Fruit fly (Drosophila melanogaster): ENCODE results near the gene CG31797.

- TF ChIP-seq CG8301 (tag; optimal IDR thresholded peaks at IDR 0.05) (no peak), CG34367 (tag; optimal IDR thresholded peaks at IDR 0.05) (no peak), CG32121 (GFP tag; IDR thresholded peaks at IDR 0.05) (no peak), EcR (GFP tag; optimal IDR thresholded peaks at IDR 0.05) (no peak), D1 (tag; optimal IDR thresholded peaks at IDR 0.05) (no peak), CG12605 (GFP tag; IDR thresholded peaks at IDR 0.05) (no peak), fd96Ca (GFP tag; IDR thresholded peaks at IDR 0.05) (no peak)
Measured at dm6 chr2L:19235648-19236297, 26.3 kb downstream of the CG31797 start.

Measured in whole organism, pupa.